Fruit fly (Drosophila melanogaster) whole organism, embryonic: ENCODE measurements around the gene CG9518.

ENCODE experiments used
- Antp ChIP-seq: fragments of 200-800 bp; sonication (Bioruptor generic); optimal IDR thresholded peaks from 3 replicates; lab custom pipeline; 2016; ENCODE audit warnings: missing biosample characterization, missing genetic modification characterization
- CG12391 ChIP-seq: fragments of 200-800 bp; sonication (Bioruptor generic); optimal IDR thresholded peaks from 3 replicates; lab custom pipeline; 2018; ENCODE audit warnings: missing biosample characterization, mild to moderate bottlenecking, missing genetic modification characterization, moderate library complexity
- CG13624 ChIP-seq: fragments of 200-800 bp; sonication (Bioruptor generic); optimal IDR thresholded peaks from 2 replicates; lab custom pipeline; 2016; ENCODE audit warnings: missing biosample characterization, missing genetic modification characterization
- CG14441 ChIP-seq: fragments of 200-800 bp; sonication (Bioruptor generic); IDR thresholded peaks from 2 replicates; pipeline ENCODE4 v1.3.6; 2022; ENCODE audit warnings: missing biosample characterization, missing genetic modification characterization
- CG14860 ChIP-seq: fragments of 200-800 bp; sonication (Bioruptor generic); IDR thresholded peaks from 3 replicates; pipeline ENCODE4 v1.3.6; 2022; ENCODE audit warnings: missing biosample characterization, missing genetic modification characterization; ENCODE audit not compliant: partially characterized antibody
- CG15269 ChIP-seq: fragments of 200-800 bp; sonication (Bioruptor generic); optimal IDR thresholded peaks from 2 replicates; lab custom pipeline; 2018; ENCODE audit warnings: missing biosample characterization, mild to moderate bottlenecking, missing genetic modification characterization, moderate library complexity
- CG16779 ChIP-seq: fragments of 200-800 bp; sonication (Bioruptor generic); IDR thresholded peaks from 2 replicates; pipeline ENCODE4 v1.3.6; 2022; ENCODE audit warnings: missing biosample characterization, missing genetic modification characterization
- CG18011 ChIP-seq: fragments of 200-800 bp; sonication (Bioruptor generic); optimal IDR thresholded peaks from 2 replicates; lab custom pipeline; 2017; ENCODE audit warnings: missing biosample characterization, missing genetic modification characterization, mild to moderate bottlenecking, moderate library complexity, missing genotype
- CG3847 ChIP-seq: fragments of 200-800 bp; sonication (Bioruptor generic); IDR thresholded peaks from 2 replicates; pipeline ENCODE4 v1.3.6; 2022; ENCODE audit warnings: missing biosample characterization, missing genetic modification characterization
- CG4282 ChIP-seq: fragments of 200-800 bp; sonication (Bioruptor generic); optimal IDR thresholded peaks from 2 replicates; lab custom pipeline; 2016; ENCODE audit warnings: missing biosample characterization, missing genetic modification characterization
- CG43689 ChIP-seq: fragments of 200-800 bp; sonication (Bioruptor generic); IDR thresholded peaks from 2 replicates; pipeline ENCODE4 v1.3.6; 2022; ENCODE audit warnings: missing biosample characterization, missing genetic modification characterization
- CG4730 ChIP-seq: fragments of 200-800 bp; sonication (Bioruptor generic); IDR thresholded peaks from 2 replicates; pipeline ENCODE4 v1.3.6; 2022; ENCODE audit warnings: missing biosample characterization, missing genetic modification characterization
- CG7745 ChIP-seq: fragments of 200-800 bp; sonication (Bioruptor generic); optimal IDR thresholded peaks from 2 replicates; lab custom pipeline; 2018; ENCODE audit warnings: missing biosample characterization, mild to moderate bottlenecking, missing genetic modification characterization, moderate library complexity
- CG8388 ChIP-seq: fragments of 200-800 bp; sonication (Bioruptor generic); optimal IDR thresholded peaks from 2 replicates; lab custom pipeline; 2019; ENCODE audit warnings: missing biosample characterization, mild to moderate bottlenecking, missing genetic modification characterization, moderate library complexity
- CG9437 ChIP-seq: fragments of 200-800 bp; sonication (Bioruptor generic); optimal IDR thresholded peaks from 2 replicates; lab custom pipeline; 2018; ENCODE audit warnings: missing biosample characterization, mild to moderate bottlenecking, missing genetic modification characterization
- Doc3 ChIP-seq: fragments of 200-800 bp; sonication (Bioruptor generic); IDR thresholded peaks from 3 replicates; pipeline ENCODE4 v1.3.6; 2022; ENCODE audit warnings: missing biosample characterization, missing genetic modification characterization; ENCODE audit not compliant: partially characterized antibody
- Elba2 ChIP-seq: fragments of 200-800 bp; sonication (Bioruptor generic); optimal IDR thresholded peaks from 3 replicates; lab custom pipeline; 2016; ENCODE audit warnings: missing biosample characterization, missing genetic modification characterization
- Hmx ChIP-seq: fragments of 200-800 bp; sonication (Bioruptor generic); optimal IDR thresholded peaks from 2 replicates; lab custom pipeline; 2016; ENCODE audit warnings: missing biosample characterization, missing genetic modification characterization
- Hr39 ChIP-seq: fragments of >200 bp; optimal IDR thresholded peaks from 2 replicates; lab custom pipeline; 2017
- Lhr ChIP-seq: fragments of 200-800 bp; sonication (Bioruptor generic); optimal IDR thresholded peaks from 3 replicates; lab custom pipeline; 2017; ENCODE audit warnings: mild to moderate bottlenecking, missing biosample characterization, missing genetic modification reagents, missing genetic modification characterization
- Max ChIP-seq: fragments of 200-800 bp; sonication (Bioruptor generic); optimal IDR thresholded peaks from 2 replicates; lab custom pipeline; 2016; ENCODE audit warnings: missing biosample characterization, mild to moderate bottlenecking, missing genetic modification characterization
- Med ChIP-seq: fragments of 200-800 bp; sonication (Bioruptor generic); peaks from one replicate; lab custom pipeline; 2016; ENCODE audit warnings: missing biosample characterization, missing genetic modification characterization, mild to moderate bottlenecking, inconsistent platforms, moderate library complexity
- NFAT ChIP-seq: fragments of 200-800 bp; sonication (Bioruptor generic); IDR thresholded peaks from 2 replicates; pipeline ENCODE4 v1.3.6; 2022; ENCODE audit warnings: missing biosample characterization, missing genetic modification characterization
- Poxn ChIP-seq: fragments of 200-800 bp; sonication (Bioruptor generic); IDR thresholded peaks from 2 replicates; pipeline ENCODE4 v1.3.6; 2022; ENCODE audit warnings: missing biosample characterization, missing genetic modification characterization
- Scr ChIP-seq: fragments of 200-800 bp; sonication (Bioruptor generic); IDR thresholded peaks from 2 replicates; pipeline ENCODE4 v1.3.6; 2022; ENCODE audit warnings: missing biosample characterization, missing genetic modification characterization; ENCODE audit not compliant: partially characterized antibody
- Spps ChIP-seq: fragments of 200-800 bp; sonication (Bioruptor generic); optimal IDR thresholded peaks from 2 replicates; lab custom pipeline; 2018; ENCODE audit warnings: missing biosample characterization, mild to moderate bottlenecking, missing genetic modification characterization
- Sry-δ ChIP-seq: fragments of 200-800 bp; sonication (Bioruptor generic); optimal IDR thresholded peaks from 2 replicates; lab custom pipeline; 2016; ENCODE audit warnings: missing biosample characterization, missing genetic modification characterization
- Xbp1 ChIP-seq: fragments of 200-800 bp; sonication (Bioruptor generic); optimal IDR thresholded peaks from 3 replicates; lab custom pipeline; 2016; ENCODE audit warnings: missing biosample characterization, mild to moderate bottlenecking, missing genetic modification characterization
- ab ChIP-seq: fragments of 200-800 bp; sonication (Bioruptor generic); optimal IDR thresholded peaks from 2 replicates; lab custom pipeline; 2016; ENCODE audit warnings: missing biosample characterization, missing genetic modification characterization
- ase ChIP-seq: fragments of 200-800 bp; sonication (Bioruptor generic); IDR thresholded peaks from 3 replicates; pipeline ENCODE4 v1.3.6; 2022; ENCODE audit warnings: missing biosample characterization, missing genetic modification characterization
- az2 ChIP-seq: fragments of 200-800 bp; sonication (Bioruptor generic); optimal IDR thresholded peaks from 3 replicates; lab custom pipeline; 2016; ENCODE audit warnings: missing biosample characterization, missing genetic modification characterization
- cad ChIP-seq: fragments of >200 bp; optimal IDR thresholded peaks from 2 replicates; lab custom pipeline; 2017; ENCODE audit warnings: missing biosample characterization, missing genetic modification characterization
- crc ChIP-seq: fragments of 200-800 bp; sonication (Bioruptor generic); optimal IDR thresholded peaks from 2 replicates; lab custom pipeline; 2016; ENCODE audit warnings: missing biosample characterization, missing genetic modification characterization
- crol ChIP-seq: fragments of 200-800 bp; sonication (Bioruptor generic); IDR thresholded peaks from 2 replicates; pipeline ENCODE4 v1.3.6; 2022; ENCODE audit warnings: missing biosample characterization, missing genetic modification characterization
- esg ChIP-seq: fragments of 200-800 bp; sonication (Bioruptor generic); conservative IDR thresholded peaks from 2 replicates; pipeline ENCODE4 v1.3.6; 2022; ENCODE audit warnings: missing biosample characterization, missing genetic modification characterization
- fd64A ChIP-seq: fragments of 200-800 bp; sonication (Bioruptor generic); optimal IDR thresholded peaks from 3 replicates; lab custom pipeline; 2018; ENCODE audit warnings: missing biosample characterization, mild to moderate bottlenecking, missing genetic modification characterization
- gsb ChIP-seq: fragments of 200-800 bp; sonication (Bioruptor generic); IDR thresholded peaks from 2 replicates; pipeline ENCODE4 v1.3.6; 2022; ENCODE audit warnings: missing biosample characterization, missing genetic modification characterization
- inv ChIP-seq: fragments of 200-800 bp; sonication (Bioruptor generic); IDR thresholded peaks from 2 replicates; pipeline ENCODE4 v1.3.6; 2022; ENCODE audit warnings: missing biosample characterization, missing genetic modification characterization; ENCODE audit not compliant: partially characterized antibody
- jumu ChIP-seq: fragments of 200-800 bp; sonication (Bioruptor generic); optimal IDR thresholded peaks from 3 replicates; lab custom pipeline; 2016; ENCODE audit warnings: missing biosample characterization, missing genetic modification characterization
- ken ChIP-seq: fragments of 200-800 bp; sonication (Bioruptor generic); IDR thresholded peaks from 3 replicates; pipeline ENCODE4 v1.3.6; 2022; ENCODE audit warnings: missing biosample characterization, missing genetic modification characterization
- lab ChIP-seq: fragments of 200-800 bp; sonication (Bioruptor generic); optimal IDR thresholded peaks from 3 replicates; lab custom pipeline; 2017; ENCODE audit warnings: missing biosample characterization, missing genetic modification characterization, mild to moderate bottlenecking, moderate library complexity, missing genetic modification reagents
- mam ChIP-seq: fragments of 200-800 bp; sonication (Bioruptor generic); optimal IDR thresholded peaks from 3 replicates; lab custom pipeline; 2016; ENCODE audit warnings: missing biosample characterization, missing genetic modification characterization
- odd ChIP-seq: fragments of 200-800 bp; sonication (Bioruptor generic); optimal IDR thresholded peaks from 2 replicates; lab custom pipeline; 2017; ENCODE audit warnings: missing biosample characterization, mild to moderate bottlenecking, missing genetic modification characterization
- p53 ChIP-seq: fragments of 200-800 bp; sonication (Bioruptor generic); optimal IDR thresholded peaks from 2 replicates; lab custom pipeline; 2016; ENCODE audit warnings: missing biosample characterization, missing genetic modification characterization
- ranshi ChIP-seq: fragments of 200-800 bp; sonication (Bioruptor generic); IDR thresholded peaks from 2 replicates; pipeline ENCODE4 v1.3.6; 2022; ENCODE audit warnings: missing biosample characterization, missing genetic modification characterization
- slou ChIP-seq: fragments of 200-800 bp; sonication (Bioruptor generic); optimal IDR thresholded peaks from 3 replicates; lab custom pipeline; 2016; ENCODE audit warnings: missing biosample characterization, missing genetic modification characterization
- so ChIP-seq: fragments of 200-800 bp; sonication (Bioruptor generic); IDR thresholded peaks from 3 replicates; pipeline ENCODE4 v1.3.6; 2022; ENCODE audit warnings: missing biosample characterization, missing genetic modification characterization
- tx ChIP-seq: fragments of 200-800 bp; sonication (Bioruptor generic); optimal IDR thresholded peaks from 2 replicates; lab custom pipeline; 2016; ENCODE audit warnings: missing biosample characterization, missing genetic modification characterization
- vfl ChIP-seq: fragments of 200-800 bp; sonication (Bioruptor generic); optimal IDR thresholded peaks from 2 replicates; lab custom pipeline; 2016; ENCODE audit warnings: missing biosample characterization, missing genetic modification characterization
- zen2 ChIP-seq: fragments of 200-800 bp; sonication (Bioruptor generic); IDR thresholded peaks from 3 replicates; pipeline ENCODE4 v1.3.6; 2022; ENCODE audit warnings: missing biosample characterization, missing genetic modification characterization; ENCODE audit not compliant: partially characterized antibody
- zfh2 ChIP-seq: fragments of 200-800 bp; sonication (Bioruptor generic); optimal IDR thresholded peaks from 2 replicates; lab custom pipeline; 2016; ENCODE audit warnings: missing biosample characterization, missing genetic modification characterization

CG9518 gene

DNA sequence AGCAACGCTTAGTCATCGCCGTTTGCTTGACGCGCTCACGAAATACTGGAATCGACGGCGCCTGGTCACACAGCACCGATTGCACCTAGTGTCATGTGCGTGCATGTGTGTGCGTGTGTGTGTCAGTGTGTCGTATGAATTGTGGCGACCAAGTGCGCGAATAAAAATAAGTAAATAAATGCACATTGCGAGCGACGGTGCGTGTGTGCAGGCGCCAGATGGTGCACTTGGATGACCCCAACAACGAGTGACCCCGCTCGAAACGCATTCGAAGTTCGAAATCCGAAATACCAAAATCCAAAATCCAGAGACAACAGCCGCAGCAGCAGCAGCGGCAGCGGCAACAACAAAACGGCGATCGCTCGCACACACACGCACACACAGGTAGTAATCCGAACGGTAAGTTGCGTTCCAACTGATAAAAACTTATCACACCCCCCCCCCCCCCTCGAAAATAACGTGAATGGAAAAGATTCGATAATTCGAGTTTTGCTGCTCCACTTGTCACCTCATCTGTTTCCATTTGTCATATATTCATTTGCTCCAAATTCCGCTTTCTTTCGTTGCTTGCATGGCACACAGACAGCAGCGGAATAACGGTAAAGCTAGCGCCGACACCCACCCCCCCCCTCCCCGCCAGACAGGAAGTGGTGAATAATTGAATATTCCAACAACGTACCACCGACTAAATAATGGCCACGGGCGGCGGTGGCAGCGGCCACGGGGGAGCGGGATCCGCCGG is 38.2 kb downstream of the CG9518 start, which contains the start of gene CG14411 (continued):
- TF ChIP-seq CG3847 (peak; percentile 35), Max (GFP tag; lab: Kevin White, UChicago) (no peak), fd64A (GFP tag; lab: Kevin White, UChicago) (no peak), Elba2 (GFP tag; lab: Kevin White, UChicago) (peak; percentile 38), CG18011 (GFP tag; lab: Kevin White, UChicago) (no peak), az2 (no peak), Med (GFP tag; lab: Kevin White, UChicago) (peak; percentile 80), gsb (no peak), CG4730 (no peak), cad (GFP tag; lab: Kevin White, UChicago) (no peak), odd (GFP tag; lab: Kevin White, UChicago) (no peak), Poxn (no peak), CG15269 (tag; lab: Kevin White, UChicago) (no peak), CG13624 (GFP tag; lab: Kevin White, UChicago) (no peak), inv (GFP tag; lab: Robert Waterston, UW) (no peak), slou (GFP tag; lab: Kevin White, UChicago) (no peak), jumu (no peak), ranshi (no peak), esg (GFP tag; lab: Robert Waterston, UW) (no peak), CG9437 (GFP tag; lab: Kevin White, UChicago) (no peak), crc (GFP tag; lab: Kevin White, UChicago) (no peak), ab (GFP tag; lab: Kevin White, UChicago) (no peak), NFAT (GFP tag; lab: Robert Waterston, UW) (no peak), so (GFP tag; lab: Robert Waterston, UW) (no peak), ken (GFP tag; lab: Robert Waterston, UW) (no peak), Hmx (GFP tag; lab: Kevin White, UChicago) (no peak), vfl (no peak), CG7745 (tag; lab: Kevin White, UChicago) (no peak), Scr (no peak), zfh2 (no peak), Doc3 (GFP tag; lab: Robert Waterston, UW) (no peak), CG4282 (GFP tag; lab: Kevin White, UChicago) (no peak), CG43689 (GFP tag; lab: Robert Waterston, UW) (no peak), ase (GFP tag; lab: Robert Waterston, UW) (no peak), crol (GFP tag; lab: Robert Waterston, UW) (peak; percentile 80), Hr39 (lab: Kevin White, UChicago) (no peak), CG16779 (GFP tag; lab: Robert Waterston, UW) (no peak), mam (GFP tag; lab: Kevin White, UChicago) (no peak), Xbp1 (GFP tag; lab: Kevin White, UChicago) (no peak), p53 (GFP tag; lab: Kevin White, UChicago) (peak; percentile 10), CG12391 (tag; lab: Kevin White, UChicago) (no peak), CG14441 (GFP tag; lab: Robert Waterston, UW) (no peak), CG14860 (GFP tag; lab: Robert Waterston, UW) (no peak), Antp (GFP tag; lab: Kevin White, UChicago) (no peak), Sry-δ (GFP tag; lab: Kevin White, UChicago) (peak; percentile 35), Spps (tag; lab: Kevin White, UChicago) (no peak), CG8388 (no peak), tx (GFP tag; lab: Kevin White, UChicago) (no peak), lab (GFP tag; lab: Kevin White, UChicago) (no peak), zen2 (GFP tag; lab: Robert Waterston, UW) (no peak), Lhr (GFP tag; lab: Kevin White, UChicago) (peak; percentile 36)
